Worm (Caenorhabditis elegans): ENCODE data around the gene ceh-79.

ceh-79 gene

ce11 chrV:13313045-13313623, 11.5 kb downstream of the ceh-79 start, which contains the start of gene C50B6.3 (continued):
- peak; percentile 97 for TF ChIP-seq fkh-4 (tag; optimal IDR thresholded peaks at IDR 0.05; ENCODE audit: borderline replicate concordance)
- TF ChIP-seq rnt-1 (tag; optimal IDR thresholded peaks at IDR 0.05), result peak; percentile 99
- peak; percentile 91 for TF ChIP-seq ceh-90 (tag; optimal IDR thresholded peaks at IDR 0.05)
- TF ChIP-seq nhr-19 (GFP tag; conservative IDR thresholded peaks at IDR 0.05), result peak; percentile 93
- peak; percentile 71 to 86 (median 84) for TF ChIP-seq ceh-82 (tag; optimal IDR thresholded peaks at IDR 0.05)
- TF ChIP-seq sox-4 (tag; optimal IDR thresholded peaks at IDR 0.05), result peak; percentile 94
- TF ChIP-seq lsy-2 (tag; optimal IDR thresholded peaks at IDR 0.05), result peak; percentile 91
- TF ChIP-seq C04F5.9 (tag; optimal IDR thresholded peaks at IDR 0.05), result peak; percentile 86
- peak; percentile 85 to 86 for TF ChIP-seq lin-35 (GFP tag; optimal IDR thresholded peaks at IDR 0.05)
- TF ChIP-seq mef-2 (tag; optimal IDR thresholded peaks at IDR 0.05), result no peak
- TF ChIP-seq hpl-2 (GFP tag; optimal IDR thresholded peaks at IDR 0.05), result no peak
- TF ChIP-seq ztf-4 (tag; optimal IDR thresholded peaks at IDR 0.05), result peak; percentile 78
- no peak for TF ChIP-seq nhr-76 (tag; optimal IDR thresholded peaks at IDR 0.05)
- peak; percentile 85 for TF ChIP-seq isw-1 (GFP tag; IDR thresholded peaks at IDR 0.05)
- peak; percentile 47 for TF ChIP-seq zag-1 (tag; optimal IDR thresholded peaks at IDR 0.05)
- no peak for TF ChIP-seq sptf-1 (tag; optimal IDR thresholded peaks at IDR 0.05)
- TF ChIP-seq lin-39 (tag; optimal IDR thresholded peaks at IDR 0.05), result peak; percentile 64
- peak; percentile 73 for TF ChIP-seq unc-98 (GFP tag; IDR thresholded peaks at IDR 0.05)
- TF ChIP-seq sup-37 (GFP tag; optimal IDR thresholded peaks at IDR 0.05), result no peak
- TF ChIP-seq nhr-11 (tag; optimal IDR thresholded peaks at IDR 0.05), result no peak
- TF ChIP-seq blmp-1 (tag; optimal IDR thresholded peaks at IDR 0.05), result peak; percentile 71
- no peak for TF ChIP-seq unc-62 (GFP tag; optimal IDR thresholded peaks at IDR 0.05)
- TF ChIP-seq nhr-47 (tag; optimal IDR thresholded peaks at IDR 0.05), result peak; percentile 93
- no peak for TF ChIP-seq C34B4.2 (tag; optimal IDR thresholded peaks at IDR 0.05)
- TF ChIP-seq snpc-4 (tag; optimal IDR thresholded peaks at IDR 0.05), result peak; percentile 66
- TF ChIP-seq mdl-1 (tag; optimal IDR thresholded peaks at IDR 0.05), result peak in 1 of 2 experiments; percentile 58
- peak; percentile 74 for TF ChIP-seq fos-1 (tag; optimal IDR thresholded peaks at IDR 0.05)
- TF ChIP-seq tbx-2 (tag; optimal IDR thresholded peaks at IDR 0.05), result peak; percentile 95
- peak; percentile 66 for TF ChIP-seq zip-4 (GFP tag; optimal IDR thresholded peaks at IDR 0.05)
- peak; percentile 97 for TF ChIP-seq pax-3 (tag; optimal IDR thresholded peaks at IDR 0.05)
- peak; percentile 84 for TF ChIP-seq ceh-8 (GFP tag; optimal IDR thresholded peaks at IDR 0.05)
- TF ChIP-seq nhr-90 (tag; optimal IDR thresholded peaks at IDR 0.05; ENCODE audit: poor library complexity), result peak; percentile 93
- TF ChIP-seq ceh-63 (GFP tag; optimal IDR thresholded peaks at IDR 0.05), result peak; percentile 69
- TF ChIP-seq ztf-11 (tag; optimal IDR thresholded peaks at IDR 0.05), result peak in 1 of 2 experiments; percentile 97
- no peak for TF ChIP-seq hlh-17 (GFP tag; optimal IDR thresholded peaks at IDR 0.05; ENCODE audit: borderline replicate concordance)
- TF ChIP-seq lin-14 (GFP tag; optimal IDR thresholded peaks at IDR 0.05), result peak; percentile 90
- TF ChIP-seq dpl-1 (GFP tag; optimal IDR thresholded peaks at IDR 0.05), result peak; percentile 76 to 92 (median 85)
- TF ChIP-seq lin-13 (GFP tag; optimal IDR thresholded peaks at IDR 0.05), result peak; percentile 79
- peak; percentile 45 for TF ChIP-seq nhr-237 (tag; optimal IDR thresholded peaks at IDR 0.05)
- TF ChIP-seq swsn-7 (tag; optimal IDR thresholded peaks at IDR 0.05), result peak; percentile 92
- peak; percentile 95 for TF ChIP-seq nhr-20 (tag; optimal IDR thresholded peaks at IDR 0.05)
- TF ChIP-seq elt-3 (tag; optimal IDR thresholded peaks at IDR 0.05), result peak in 2 of 6 experiments; percentile 76 to 82
- peak; percentile 42 for TF ChIP-seq jun-1 (tag; optimal IDR thresholded peaks at IDR 0.05)
- peak; percentile 81 for TF ChIP-seq Y116A8C.19 (tag; optimal IDR thresholded peaks at IDR 0.05; ENCODE audit: borderline replicate concordance)

All from whole organism, L1 larva.